Fruit fly (Drosophila melanogaster) whole organism, pupa: Measurements from ENCODE around the gene CG6576.

Source experiments
- CG10348 ChIP-seq: fragments of 200-800 bp; sonication (Bioruptor generic); IDR thresholded peaks from 2 replicates; pipeline ENCODE4 v1.3.6; 2022; ENCODE audit warnings: missing biosample characterization, missing genetic modification characterization
- CG12605 ChIP-seq: fragments of 200-800 bp; sonication (Bioruptor generic); IDR thresholded peaks from 2 replicates; pipeline ENCODE4 v1.3.6; 2022; ENCODE audit warnings: missing biosample characterization, missing genetic modification characterization
- CG13204 ChIP-seq: fragments of 200-800 bp; sonication (Bioruptor generic); optimal IDR thresholded peaks from 2 replicates; lab custom pipeline; 2018; ENCODE audit warnings: missing biosample characterization, mild to moderate bottlenecking, missing genetic modification characterization, moderate library complexity
- CG14655 ChIP-seq: fragments of 200-800 bp; sonication (Bioruptor generic); optimal IDR thresholded peaks from 3 replicates; lab custom pipeline; 2017; ENCODE audit warnings: mild to moderate bottlenecking, missing biosample characterization, missing genetic modification reagents, missing genetic modification characterization
- CG15710 ChIP-seq: fragments of 200-800 bp; sonication (Bioruptor generic); optimal IDR thresholded peaks from 2 replicates; lab custom pipeline; 2018; ENCODE audit warnings: missing biosample characterization, mild to moderate bottlenecking, missing genetic modification characterization, moderate library complexity
- CG32121 ChIP-seq: fragments of 200-800 bp; sonication (Bioruptor generic); IDR thresholded peaks from 2 replicates; pipeline ENCODE4 v1.3.6; 2022; ENCODE audit warnings: missing biosample characterization, missing genetic modification characterization
- CG34367 ChIP-seq: fragments of 200-800 bp; sonication (Bioruptor generic); optimal IDR thresholded peaks from 2 replicates; lab custom pipeline; 2018; ENCODE audit warnings: missing biosample characterization, mild to moderate bottlenecking, missing genetic modification characterization
- Pif1B ChIP-seq: fragments of 200-800 bp; sonication (Bioruptor generic); optimal IDR thresholded peaks from 3 replicates; lab custom pipeline; 2016; ENCODE audit warnings: missing biosample characterization, missing genetic modification characterization
- Snoo ChIP-seq: fragments of 200-800 bp; sonication (Bioruptor generic); optimal IDR thresholded peaks from 3 replicates; lab custom pipeline; 2017; ENCODE audit warnings: missing biosample characterization, mild to moderate bottlenecking, missing genetic modification characterization, inconsistent platforms
- fd96Ca ChIP-seq: fragments of 200-800 bp; sonication (Bioruptor generic); IDR thresholded peaks from 3 replicates; pipeline ENCODE4 v1.3.6; 2022; ENCODE audit warnings: missing biosample characterization, missing genetic modification characterization
- gl ChIP-seq: fragments of 200-800 bp; sonication (Bioruptor generic); optimal IDR thresholded peaks from 2 replicates; lab custom pipeline; 2018; ENCODE audit warnings: missing biosample characterization, mild to moderate bottlenecking, missing genetic modification characterization
- rn ChIP-seq: fragments of 200-800 bp; sonication (Bioruptor generic); IDR thresholded peaks from 2 replicates; pipeline ENCODE4 v1.3.6; 2022; ENCODE audit warnings: missing biosample characterization, missing genetic modification characterization

- no peak for TF ChIP-seq CG15710 (tag; lab: Kevin White, UChicago)
- TF ChIP-seq CG13204 (GFP tag; lab: Kevin White, UChicago), result no peak
- no peak for TF ChIP-seq CG10348
- TF ChIP-seq CG14655, result no peak
- no peak for TF ChIP-seq CG12605 (GFP tag; lab: Robert Waterston, UW)
- no peak for TF ChIP-seq fd96Ca (GFP tag; lab: Robert Waterston, UW)
- TF ChIP-seq CG34367 (tag; lab: Kevin White, UChicago), result no peak
- TF ChIP-seq Pif1B (GFP tag; lab: Kevin White, UChicago), result no peak
- TF ChIP-seq rn (GFP tag; lab: Robert Waterston, UW), result no peak
- TF ChIP-seq gl (tag; lab: Kevin White, UChicago), result no peak
- TF ChIP-seq CG32121 (GFP tag; lab: Robert Waterston, UW), result no peak
- no peak for TF ChIP-seq Snoo (tag; lab: Kevin White, UChicago)
These were observed 46.9 kb upstream of the CG6576 start for dm6 chr3L:8708856-8709255.
